Worm (Caenorhabditis elegans) whole organism, midembryonic: ENCODE data around the gene mfsd-6.

ENCODE experiments used
- T22C8.4 ChIP-seq: fragments of 200-800 bp; sonication (Bioruptor generic); IDR thresholded peaks from 2 replicates; pipeline ENCODE4 v1.3.6; 2022; ENCODE audit warnings: missing genetic modification characterization, missing compliant biosample characterization
- cog-1 ChIP-seq: sonication (generic microtip); optimal IDR thresholded peaks from 2 replicates; lab custom pipeline; 2016; ENCODE audit warnings: missing genetic modification characterization, missing compliant biosample characterization
- flt-1 ChIP-seq: fragments of 200-800 bp; sonication (Bioruptor generic); IDR thresholded peaks from 2 replicates; pipeline ENCODE4 v1.3.6; 2022; ENCODE audit warnings: missing genetic modification characterization, missing compliant biosample characterization
- klf-2 ChIP-seq: fragments of 200-800 bp; sonication (Bioruptor generic); conservative IDR thresholded peaks from 2 replicates; pipeline ENCODE4 v1.3.6; 2022; ENCODE audit warnings: missing genetic modification reagents, missing genetic modification characterization, missing compliant biosample characterization
- med-1 ChIP-seq: sonication (generic microtip); optimal IDR thresholded peaks from 2 replicates; lab custom pipeline; 2017; ENCODE audit warnings: missing genetic modification characterization, mild to moderate bottlenecking, missing compliant biosample characterization, antibody characterized with exemption, missing genetic modification reagents; ENCODE audit not compliant: insufficient read depth
- ref-1 ChIP-seq: fragments of 200-800 bp; sonication (Bioruptor generic); conservative IDR thresholded peaks from 2 replicates; pipeline ENCODE4 v1.3.6; 2022; ENCODE audit warnings: missing genetic modification reagents, missing genetic modification characterization, missing compliant biosample characterization
- tab-1 ChIP-seq: fragments of 200-800 bp; sonication (Bioruptor generic); IDR thresholded peaks from 2 replicates; pipeline ENCODE4 v1.3.6; 2022; ENCODE audit warnings: missing genetic modification characterization, missing compliant biosample characterization
- ztf-23 ChIP-seq: fragments of 200-800 bp; sonication (Bioruptor generic); IDR thresholded peaks from 2 replicates; pipeline ENCODE4 v1.3.6; 2022; ENCODE audit warnings: missing genetic modification reagents, missing genetic modification characterization, missing compliant biosample characterization
- ztf-29 ChIP-seq: fragments of 200-800 bp; sonication (Bioruptor generic); IDR thresholded peaks from 2 replicates; pipeline ENCODE4 v1.3.6; 2022; ENCODE audit warnings: missing genetic modification reagents, missing genetic modification characterization, missing compliant biosample characterization

Gene mfsd-6

DNA sequence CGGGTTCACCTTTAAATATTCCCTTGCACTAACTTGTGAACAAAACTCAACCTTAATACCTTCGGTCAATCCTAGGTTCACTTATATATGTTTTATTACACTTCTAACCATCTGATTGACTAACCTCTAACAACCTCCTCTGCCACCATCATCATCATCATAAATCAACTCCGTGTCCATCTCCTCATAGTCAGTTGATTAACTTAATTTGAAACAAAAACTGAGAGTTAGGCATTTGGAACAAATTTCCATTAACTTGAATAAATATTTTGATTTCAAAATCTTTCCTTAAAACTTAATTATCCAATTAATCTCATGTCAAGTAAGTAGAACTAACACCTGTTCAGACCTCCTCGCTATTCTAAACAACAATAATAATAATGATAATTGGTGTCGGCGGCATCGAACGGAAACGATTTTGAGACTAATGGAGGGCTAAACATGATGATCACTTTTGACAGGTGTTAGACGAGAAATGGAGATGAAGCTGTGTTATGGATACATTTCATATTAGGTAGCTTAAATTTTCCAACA, 25.5 kb downstream of the mfsd-6 start:
- no peak for TF ChIP-seq ztf-23
- no peak for TF ChIP-seq tab-1
- no peak for TF ChIP-seq klf-2
- no peak for TF ChIP-seq T22C8.4 (GFP tag; lab: Robert Waterston, UW)

DNA sequence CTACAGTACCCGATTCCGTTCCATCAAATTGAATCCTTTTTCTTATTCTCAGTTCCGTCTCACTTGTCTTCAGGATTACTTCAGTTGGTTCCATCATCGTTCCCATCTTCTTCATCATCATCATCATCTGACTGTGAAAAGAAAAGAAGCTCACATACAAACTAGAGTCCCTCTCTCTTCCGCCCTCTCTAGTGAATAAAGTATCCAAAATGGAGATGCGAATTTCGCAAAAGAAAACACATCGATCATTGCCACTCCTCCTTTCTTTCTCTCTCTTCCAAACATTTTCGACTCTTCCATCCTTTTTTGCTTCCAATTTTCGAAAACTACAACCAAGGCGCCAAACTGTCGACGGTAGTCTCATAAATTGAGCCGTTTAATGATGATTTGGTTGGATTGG, 26.4 kb downstream of the mfsd-6 start:
- no peak for TF ChIP-seq med-1 (GFP tag; lab: Kevin White, UChicago)
- TF ChIP-seq flt-1 (GFP tag; lab: Robert Waterston, UW) = no peak
- TF ChIP-seq cog-1 (tag; lab: Kevin White, UChicago) = no peak
- no peak for TF ChIP-seq klf-2
- TF ChIP-seq T22C8.4 (GFP tag; lab: Robert Waterston, UW) = no peak
- no peak for TF ChIP-seq ztf-29 (GFP tag; lab: Robert Waterston, UW)
- TF ChIP-seq tab-1 = no peak
- TF ChIP-seq ztf-23 = no peak
- TF ChIP-seq ref-1 (GFP tag; lab: Robert Waterston, UW) = no peak

DNA sequence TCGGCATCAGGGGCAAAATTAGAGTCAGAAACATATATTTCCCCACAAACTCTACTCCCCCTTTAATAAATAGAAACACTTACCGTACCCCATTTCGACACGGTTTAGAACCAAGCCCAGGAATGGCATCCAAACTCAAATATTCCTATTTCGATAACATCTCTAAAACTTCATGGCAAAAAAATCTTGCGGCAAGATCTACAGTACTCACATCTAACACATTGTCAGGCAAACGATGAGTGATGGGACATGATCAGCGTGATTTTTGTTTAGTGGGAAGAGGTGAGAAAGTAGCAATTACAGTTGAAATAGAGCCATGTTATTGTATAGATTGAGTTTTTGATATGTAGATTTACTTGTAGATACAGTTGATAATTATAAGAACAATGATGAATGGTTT, 28.2 kb downstream of the mfsd-6 start:
- TF ChIP-seq tab-1 = no peak
- no peak for TF ChIP-seq ztf-29 (GFP tag; lab: Robert Waterston, UW)
- TF ChIP-seq ztf-23 = no peak
- no peak for TF ChIP-seq flt-1 (GFP tag; lab: Robert Waterston, UW)
- no peak for TF ChIP-seq ref-1 (GFP tag; lab: Robert Waterston, UW)
- TF ChIP-seq med-1 (GFP tag; lab: Kevin White, UChicago) = no peak
- no peak for TF ChIP-seq cog-1 (tag; lab: Kevin White, UChicago)
- TF ChIP-seq klf-2 = no peak
- no peak for TF ChIP-seq T22C8.4 (GFP tag; lab: Robert Waterston, UW)

DNA sequence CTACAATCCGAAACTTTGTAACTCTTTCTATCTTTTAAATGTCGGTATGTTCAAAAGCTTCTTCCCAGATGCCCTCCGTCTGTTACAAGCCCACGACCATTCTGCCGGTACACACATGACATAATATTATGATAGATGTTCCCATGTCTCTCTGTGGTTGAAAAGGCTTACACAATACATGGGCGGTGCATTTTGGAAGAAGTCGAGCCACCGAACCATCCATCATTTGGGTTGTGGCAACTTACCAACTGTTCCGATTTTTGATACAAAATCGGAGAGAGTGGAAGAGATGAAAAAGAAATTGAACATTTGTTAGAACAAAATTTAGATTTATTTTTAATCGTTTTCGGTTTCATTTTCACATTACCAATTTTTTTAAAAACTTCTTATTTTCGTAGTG, 30.2 kb downstream of the mfsd-6 start:
- TF ChIP-seq ztf-23 (no peak), tab-1 (no peak), T22C8.4 (GFP tag; lab: Robert Waterston, UW) (no peak), flt-1 (GFP tag; lab: Robert Waterston, UW) (no peak)

DNA sequence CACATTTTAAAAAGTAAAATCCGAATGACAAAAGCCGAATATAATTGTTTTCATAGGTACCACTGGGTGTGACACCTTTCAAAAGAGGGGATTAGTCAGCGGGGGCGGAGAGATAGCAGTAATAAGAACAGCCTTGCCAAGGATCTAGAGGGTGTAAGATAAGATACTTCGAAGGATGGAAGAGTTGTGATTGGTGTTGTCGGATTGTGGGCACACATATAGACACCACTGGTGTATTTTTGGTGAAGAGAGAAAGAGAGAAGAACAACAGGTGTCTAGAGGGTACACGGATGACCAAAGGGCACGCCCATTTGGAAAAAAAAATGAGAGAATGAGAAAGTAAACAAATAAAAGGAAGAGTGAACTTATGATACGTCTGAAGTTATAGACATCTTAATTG, 34.0 kb downstream of the mfsd-6 start:
- TF ChIP-seq flt-1 (GFP tag; lab: Robert Waterston, UW) (no peak), klf-2 (no peak), tab-1 (no peak), ref-1 (GFP tag; lab: Robert Waterston, UW) (no peak), ztf-23 (no peak), ztf-29 (GFP tag; lab: Robert Waterston, UW) (no peak), med-1 (GFP tag; lab: Kevin White, UChicago) (no peak), cog-1 (tag; lab: Kevin White, UChicago) (no peak), T22C8.4 (GFP tag; lab: Robert Waterston, UW) (no peak)

DNA sequence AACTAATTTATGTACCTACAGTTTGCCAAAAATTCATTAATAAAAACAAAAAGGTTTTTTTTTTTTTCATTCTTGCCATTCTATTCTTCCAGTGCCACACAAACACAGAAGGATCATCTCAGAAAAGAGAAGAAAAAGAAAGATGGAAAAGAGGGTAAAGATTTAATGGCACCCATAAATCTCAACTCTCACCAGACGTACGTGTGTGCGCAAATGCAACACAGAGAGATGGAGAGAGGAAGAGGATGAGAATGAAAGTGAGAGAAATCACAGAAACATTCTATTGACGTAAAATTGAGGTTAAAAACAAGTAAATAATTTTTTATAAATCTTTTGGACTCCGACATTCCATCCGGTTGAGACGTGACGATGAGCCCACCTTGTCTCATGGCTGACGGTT, 35.0 kb downstream of the mfsd-6 start:
- TF ChIP-seq ztf-23 (no peak), cog-1 (tag; lab: Kevin White, UChicago) (no peak), ztf-29 (GFP tag; lab: Robert Waterston, UW) (no peak), med-1 (GFP tag; lab: Kevin White, UChicago) (no peak), klf-2 (no peak), ref-1 (GFP tag; lab: Robert Waterston, UW) (no peak), flt-1 (GFP tag; lab: Robert Waterston, UW) (no peak), T22C8.4 (GFP tag; lab: Robert Waterston, UW) (no peak)

DNA sequence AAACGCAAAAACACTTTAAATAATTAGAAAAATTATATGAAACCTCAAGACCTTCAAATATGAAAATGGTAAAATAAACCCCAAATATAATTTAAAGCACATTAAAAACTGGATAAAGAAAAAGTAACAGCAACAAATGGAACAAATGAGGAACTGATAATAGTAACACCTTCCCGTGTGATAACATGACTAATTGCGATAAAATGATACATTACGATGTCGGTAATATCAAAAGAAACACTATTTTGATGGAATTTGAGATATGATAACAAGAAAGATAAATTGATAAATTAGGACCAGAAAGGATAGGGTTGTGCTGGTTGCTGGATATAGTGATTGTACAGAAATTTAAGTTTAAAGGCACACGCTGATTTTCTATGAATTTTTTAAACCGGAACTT, 37.2 kb downstream of the mfsd-6 start:
- TF ChIP-seq klf-2 (no peak), cog-1 (tag; lab: Kevin White, UChicago) (no peak), ztf-29 (GFP tag; lab: Robert Waterston, UW) (no peak), flt-1 (GFP tag; lab: Robert Waterston, UW) (no peak), ref-1 (GFP tag; lab: Robert Waterston, UW) (no peak), tab-1 (no peak), med-1 (GFP tag; lab: Kevin White, UChicago) (no peak), ztf-23 (no peak), T22C8.4 (GFP tag; lab: Robert Waterston, UW) (no peak)

DNA sequence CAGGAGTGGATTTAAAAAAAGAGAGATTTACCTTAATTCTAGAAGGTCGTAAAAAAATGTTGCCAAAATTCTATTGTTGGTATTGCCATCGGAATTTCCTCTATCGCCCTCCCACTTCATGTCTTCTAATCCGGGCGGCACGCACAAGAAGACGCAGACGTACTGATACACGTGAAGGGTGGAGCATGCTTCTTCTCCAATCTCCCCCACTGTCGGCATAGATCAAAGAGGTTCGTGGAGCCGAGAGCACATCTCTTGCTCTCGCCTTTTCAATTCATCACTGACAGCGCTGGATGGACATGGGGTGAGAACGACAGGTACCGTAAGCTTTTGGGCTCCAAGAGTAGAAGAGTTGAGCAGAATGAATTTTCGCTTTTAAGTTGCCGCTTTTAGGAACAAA, 42.7 kb downstream of the mfsd-6 start, which contains the start of gene lin-39:
Gene lin-39 (minus strand): TSS at position 74 of the 400 bp plus-strand sequence.
- TF ChIP-seq flt-1 (GFP tag; lab: Robert Waterston, UW) (no peak), klf-2 (no peak), ztf-29 (GFP tag; lab: Robert Waterston, UW) (no peak), ref-1 (GFP tag; lab: Robert Waterston, UW) (no peak), cog-1 (tag; lab: Kevin White, UChicago) (no peak), med-1 (GFP tag; lab: Kevin White, UChicago) (no peak), T22C8.4 (GFP tag; lab: Robert Waterston, UW) (no peak), ztf-23 (no peak), tab-1 (no peak)

DNA sequence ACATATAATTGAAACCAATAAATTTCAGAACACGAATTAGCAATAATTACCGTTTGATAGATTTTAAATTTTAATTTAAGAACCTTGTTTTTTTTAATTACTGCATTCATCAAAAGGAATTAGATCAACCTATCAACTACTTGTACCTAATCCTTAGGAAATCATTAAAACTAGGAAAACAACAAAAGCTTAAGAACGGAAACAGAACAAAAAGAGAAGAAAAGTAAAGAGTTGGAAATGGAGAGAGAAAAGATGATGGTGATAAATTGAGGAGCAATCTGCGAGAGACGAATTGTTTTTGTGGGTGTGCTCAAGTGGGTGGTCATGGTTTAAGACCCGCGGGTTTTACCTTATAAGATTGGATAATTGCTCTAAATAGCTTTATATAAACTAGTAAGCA, 43.9 kb downstream of the mfsd-6 start:
- TF ChIP-seq tab-1 (no peak), ref-1 (GFP tag; lab: Robert Waterston, UW) (no peak), ztf-29 (GFP tag; lab: Robert Waterston, UW) (no peak), klf-2 (no peak), T22C8.4 (GFP tag; lab: Robert Waterston, UW) (no peak), ztf-23 (no peak), cog-1 (tag; lab: Kevin White, UChicago) (no peak), med-1 (GFP tag; lab: Kevin White, UChicago) (no peak), flt-1 (GFP tag; lab: Robert Waterston, UW) (no peak)

DNA sequence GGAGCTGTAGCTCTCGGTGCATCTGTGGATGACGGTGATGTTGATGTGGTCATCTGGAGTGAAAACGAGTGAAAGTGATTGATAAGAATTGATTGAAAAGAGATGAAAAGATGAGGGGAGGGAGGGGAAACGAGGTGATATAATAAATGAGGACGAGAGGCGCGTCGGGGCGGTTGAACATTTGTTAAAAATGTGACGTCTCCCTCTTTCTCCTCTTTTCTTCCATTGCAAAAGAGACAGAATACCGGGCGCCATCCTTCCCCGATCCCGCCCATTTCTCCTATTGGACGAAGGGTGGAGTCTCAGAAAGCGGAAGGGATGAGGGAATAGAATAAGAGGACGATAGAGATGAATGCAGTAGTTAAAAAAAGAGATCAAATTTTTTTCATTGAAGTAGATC, 44.6 kb downstream of the mfsd-6 start:
- TF ChIP-seq tab-1 = no peak
- TF ChIP-seq flt-1 (GFP tag; lab: Robert Waterston, UW) = no peak
- TF ChIP-seq med-1 (GFP tag; lab: Kevin White, UChicago) = no peak
- no peak for TF ChIP-seq klf-2
- no peak for TF ChIP-seq T22C8.4 (GFP tag; lab: Robert Waterston, UW)
- TF ChIP-seq ztf-23 = no peak
- no peak for TF ChIP-seq cog-1 (tag; lab: Kevin White, UChicago)
- no peak for TF ChIP-seq ref-1 (GFP tag; lab: Robert Waterston, UW)
- no peak for TF ChIP-seq ztf-29 (GFP tag; lab: Robert Waterston, UW)
